Worm (Caenorhabditis elegans) whole organism, L2 larva: Measurements from ENCODE around the gene cln-3.1.

ENCODE experiments used
- C34F6.9 ChIP-seq: fragments of 150-350 bp; optimal IDR thresholded peaks from 2 replicates; lab custom pipeline; 2014; ENCODE audit warnings: missing biosample characterization, missing genetic modification characterization
- F13H6.1 ChIP-seq: sonication (generic microtip); optimal IDR thresholded peaks from 2 replicates; lab custom pipeline; 2016; ENCODE audit warnings: missing genetic modification characterization, missing compliant biosample characterization
- R02D3.7 ChIP-seq: fragments of 150-350 bp; optimal IDR thresholded peaks from 2 replicates; lab custom pipeline; 2014; ENCODE audit warnings: missing biosample characterization, missing genetic modification characterization
- Y55F3AM.14 ChIP-seq: fragments of 200-800 bp; sonication (Bioruptor generic); optimal IDR thresholded peaks from 2 replicates; lab custom pipeline; 2018; ENCODE audit warnings: mild to moderate bottlenecking, missing genetic modification characterization, missing compliant biosample characterization
- ZK546.5 ChIP-seq: sonication (generic microtip); optimal IDR thresholded peaks from 2 replicates; lab custom pipeline; 2017; ENCODE audit warnings: missing biosample characterization, missing genetic modification characterization
- alr-1 ChIP-seq: fragments of 150-350 bp; optimal IDR thresholded peaks from 2 replicates; lab custom pipeline; 2014; ENCODE audit warnings: missing biosample characterization, missing genetic modification characterization
- aly-2 ChIP-seq: fragments of 150-350 bp; optimal IDR thresholded peaks from 2 replicates; lab custom pipeline; 2014; ENCODE audit warnings: missing biosample characterization, missing genetic modification characterization
- ama-1 ChIP-seq: fragments of 150-350 bp; optimal IDR thresholded peaks from 2 replicates; lab custom pipeline; 2018; ENCODE audit warnings: inconsistent platforms
- blmp-1 ChIP-seq: sonication (generic microtip); optimal IDR thresholded peaks from 2 replicates; lab custom pipeline; 2017; ENCODE audit warnings: missing genetic modification characterization, mild to moderate bottlenecking, missing compliant biosample characterization, antibody characterized with exemption, moderate library complexity; ENCODE audit not compliant: insufficient read depth
- ceh-16 ChIP-seq: fragments of 150-350 bp; optimal IDR thresholded peaks from 2 replicates; lab custom pipeline; 2014; ENCODE audit warnings: missing biosample characterization, missing genetic modification characterization
- ceh-82 ChIP-seq: fragments of 150-350 bp; optimal IDR thresholded peaks from 2 replicates; lab custom pipeline; 2014; ENCODE audit warnings: missing biosample characterization, missing genetic modification characterization
- crh-2 ChIP-seq: sonication (generic microtip); optimal IDR thresholded peaks from 2 replicates; lab custom pipeline; 2017; ENCODE audit warnings: missing biosample characterization, missing genetic modification characterization
- dmd-4 ChIP-seq: sonication (generic microtip); optimal IDR thresholded peaks from 2 replicates; lab custom pipeline; 2017; ENCODE audit warnings: missing biosample characterization, missing genetic modification characterization
- egl-27 ChIP-seq: sonication (generic microtip); optimal IDR thresholded peaks from 3 replicates; lab custom pipeline; 2017; ENCODE audit warnings: missing biosample characterization, missing genetic modification reagents, missing genetic modification characterization
- elt-1 ChIP-seq: fragments of 150-350 bp; optimal IDR thresholded peaks from 2 replicates; lab custom pipeline; 2014; ENCODE audit warnings: missing biosample characterization, missing genetic modification characterization
- elt-3 ChIP-seq: sonication (generic microtip); optimal IDR thresholded peaks from 2 replicates; lab custom pipeline; 2017; ENCODE audit warnings: missing biosample characterization, missing genetic modification characterization
- fos-1 ChIP-seq: fragments of 150-350 bp; optimal IDR thresholded peaks from 2 replicates; lab custom pipeline; 2014; ENCODE audit warnings: missing biosample characterization, missing genetic modification characterization
- gmeb-1 ChIP-seq: fragments of 150-350 bp; optimal IDR thresholded peaks from 2 replicates; lab custom pipeline; 2014; ENCODE audit warnings: missing biosample characterization, missing genetic modification characterization
- lin-11 ChIP-seq: fragments of 150-350 bp; sonication (generic microtip); optimal IDR thresholded peaks from 2 replicates; lab custom pipeline; 2014; ENCODE audit warnings: missing biosample characterization, missing genetic modification characterization, inconsistent platforms, mixed read lengths
- lin-13 ChIP-seq: fragments of 150-350 bp; optimal IDR thresholded peaks from 2 replicates; lab custom pipeline; 2014; ENCODE audit warnings: missing biosample characterization, missing genetic modification reagents, missing genetic modification characterization
- lin-39 ChIP-seq: fragments of 150-350 bp; optimal IDR thresholded peaks from 2 replicates; lab custom pipeline; 2014; ENCODE audit warnings: missing biosample characterization, missing genetic modification reagents, missing genetic modification characterization
- lsy-2 ChIP-seq, 2 experiments: fragments of 150-350 bp in 1 of 2; sonication (generic microtip) in 1 of 2; optimal IDR thresholded peaks; 2 replicates each; lab custom pipeline; 2014 to 2017; ENCODE audit warnings: missing biosample characterization in 2 of 2, missing genetic modification characterization in 2 of 2
- mab-5 ChIP-seq: fragments of 150-350 bp; optimal IDR thresholded peaks from 2 replicates; lab custom pipeline; 2014; ENCODE audit warnings: missing biosample characterization, missing genetic modification characterization
- mbf-1 ChIP-seq: sonication (generic microtip); optimal IDR thresholded peaks from 2 replicates; lab custom pipeline; 2017; ENCODE audit warnings: missing biosample characterization, missing genetic modification characterization
- mdl-1 ChIP-seq, 2 experiments: fragments of 150-350 bp in 1 of 2; sonication (generic microtip) in 1 of 2; optimal IDR thresholded peaks; 2 replicates each; lab custom pipeline; 2017; ENCODE audit warnings: missing biosample characterization in 2 of 2, missing genetic modification characterization in 2 of 2
- nhr-10 ChIP-seq: sonication (generic microtip); optimal IDR thresholded peaks from 2 replicates; lab custom pipeline; 2017; ENCODE audit warnings: missing biosample characterization, missing genetic modification characterization
- nhr-11 ChIP-seq: fragments of 150-350 bp; optimal IDR thresholded peaks from 2 replicates; lab custom pipeline; 2014; ENCODE audit warnings: missing biosample characterization, missing genetic modification characterization
- nhr-12 ChIP-seq: fragments of 150-350 bp; optimal IDR thresholded peaks from 2 replicates; lab custom pipeline; 2014; ENCODE audit warnings: missing biosample characterization, missing genetic modification characterization
- nhr-129 ChIP-seq: fragments of 150-350 bp; optimal IDR thresholded peaks from 2 replicates; lab custom pipeline; 2014; ENCODE audit warnings: missing biosample characterization, missing genetic modification characterization
- nhr-21 ChIP-seq: fragments of 150-350 bp; optimal IDR thresholded peaks from 2 replicates; lab custom pipeline; 2014; ENCODE audit warnings: missing biosample characterization, missing genetic modification characterization
- nhr-23 ChIP-seq: fragments of 150-350 bp; optimal IDR thresholded peaks from 2 replicates; lab custom pipeline; 2014; ENCODE audit warnings: missing biosample characterization, missing genetic modification reagents, missing genetic modification characterization
- nhr-237 ChIP-seq: fragments of 150-350 bp; optimal IDR thresholded peaks from 2 replicates; lab custom pipeline; 2014; ENCODE audit warnings: missing biosample characterization, missing genetic modification characterization
- nhr-25 ChIP-seq: fragments of 150-350 bp; sonication (generic microtip); optimal IDR thresholded peaks from 3 replicates; lab custom pipeline; 2014; ENCODE audit warnings: missing biosample characterization, missing genetic modification characterization
- nhr-6 ChIP-seq: fragments of 150-350 bp; optimal IDR thresholded peaks from 2 replicates; lab custom pipeline; 2014; ENCODE audit warnings: missing biosample characterization, missing genetic modification characterization
- nhr-77 ChIP-seq: fragments of 150-350 bp; optimal IDR thresholded peaks from 2 replicates; lab custom pipeline; 2014; ENCODE audit warnings: missing biosample characterization, missing genetic modification characterization
- peb-1 ChIP-seq: fragments of 150-350 bp; optimal IDR thresholded peaks from 2 replicates; lab custom pipeline; 2014; ENCODE audit warnings: missing biosample characterization, missing genetic modification characterization
- sem-4 ChIP-seq: fragments of 150-350 bp; optimal IDR thresholded peaks from 2 replicates; lab custom pipeline; 2014; ENCODE audit warnings: missing biosample characterization, missing genetic modification reagents, missing genetic modification characterization
- skn-1 ChIP-seq: sonication (generic microtip); optimal IDR thresholded peaks from 2 replicates; lab custom pipeline; 2017; ENCODE audit warnings: missing biosample characterization, missing genetic modification characterization
- sma-3 ChIP-seq: sonication (generic microtip); optimal IDR thresholded peaks from 2 replicates; lab custom pipeline; 2016; ENCODE audit warnings: missing genetic modification reagents, missing genetic modification characterization, missing compliant biosample characterization
- sma-9 ChIP-seq, 2 experiments: fragments of 150-350 bp in 1 of 2; sonication (generic microtip) in 1 of 2; optimal IDR thresholded peaks; 2 replicates each; lab custom pipeline; 2014 to 2016; ENCODE audit warnings: missing genetic modification characterization in 2 of 2, mild to moderate bottlenecking in 1 of 2, missing biosample characterization in 1 of 2, missing compliant biosample characterization in 1 of 2, missing genetic modification reagents in 1 of 2, moderate library complexity in 1 of 2
- snpc-4 ChIP-seq: fragments of 150-350 bp; optimal IDR thresholded peaks from 2 replicates; lab custom pipeline; 2014; ENCODE audit warnings: missing biosample characterization, missing genetic modification characterization
- unc-39 ChIP-seq: fragments of 150-350 bp; optimal IDR thresholded peaks from 2 replicates; lab custom pipeline; 2014; ENCODE audit warnings: missing biosample characterization, missing genetic modification characterization
- unc-55 ChIP-seq: fragments of 150-350 bp; sonication (generic microtip); optimal IDR thresholded peaks from 3 replicates; lab custom pipeline; 2014; ENCODE audit warnings: missing biosample characterization, missing genetic modification reagents, missing genetic modification characterization
- unc-62 ChIP-seq: fragments of 150-350 bp; optimal IDR thresholded peaks from 2 replicates; lab custom pipeline; 2014; ENCODE audit warnings: missing biosample characterization, missing genetic modification reagents, missing genetic modification characterization
- zag-1 ChIP-seq: fragments of 150-350 bp; optimal IDR thresholded peaks from 2 replicates; lab custom pipeline; 2014; ENCODE audit warnings: missing biosample characterization, missing genetic modification characterization
- ztf-1 ChIP-seq: fragments of 200-800 bp; sonication (Bioruptor generic); conservative IDR thresholded peaks from 2 replicates; pipeline ENCODE4 v1.3.6; 2022; ENCODE audit warnings: missing genetic modification characterization, missing compliant biosample characterization
- ztf-11 ChIP-seq: sonication (generic microtip); optimal IDR thresholded peaks from 2 replicates; lab custom pipeline; 2017; ENCODE audit warnings: missing biosample characterization, missing genetic modification characterization
- ztf-4 ChIP-seq: fragments of 150-350 bp; optimal IDR thresholded peaks from 2 replicates; lab custom pipeline; 2014; ENCODE audit warnings: missing biosample characterization, missing genetic modification characterization

cln-3.1 gene

ce11 chrV:11234350-11234749 lies 31.1 kb downstream of the cln-3.1 start, which contains the start of gene T19B10.5:
T19B10.5 (plus strand) TSS chrV:11234650.
- TF ChIP-seq dmd-4 (tag; lab: Kevin White, UChicago) (no peak), Y55F3AM.14 (no peak), peb-1 (tag; lab: Kevin White, UChicago) (no peak), nhr-12 (tag; lab: Kevin White, UChicago) (no peak), mdl-1 (tag; optimal IDR thresholded peaks at IDR 0.05; lab: Kevin White, UChicago) (no peak), R02D3.7 (tag; lab: Kevin White, UChicago) (no peak)

ce11 chrV:11231177-11231576 lies 34.3 kb downstream of the cln-3.1 start:
- no peak for TF ChIP-seq mdl-1 (tag; optimal IDR thresholded peaks at IDR 0.05; lab: Kevin White, UChicago)
- peak; percentile 53 for TF ChIP-seq blmp-1 (tag; lab: Kevin White, UChicago)
- TF ChIP-seq, all 48 proteins: peak for 1

ce11 chrV:11228653-11229173 lies 36.7 kb downstream of the cln-3.1 start, which contains the start of gene pqn-70:
pqn-70 (minus strand) TSS chrV:11228703.
- TF ChIP-seq snpc-4 (tag; lab: Kevin White, UChicago) (peak; percentile 71), nhr-12 (tag; lab: Kevin White, UChicago) (peak; percentile 9), unc-39 (tag; lab: Kevin White, UChicago) (no peak), ceh-16 (tag; lab: Kevin White, UChicago) (no peak), ztf-4 (tag; lab: Kevin White, UChicago) (peak; percentile 59), mdl-1 (tag; optimal IDR thresholded peaks at IDR 0.05; lab: Kevin White, UChicago) (peak in 1 of 2 experiments; percentile 23), egl-27 (tag; lab: Kevin White, UChicago) (peak; percentile 45), unc-55 (peak; percentile 91), fos-1 (tag; lab: Kevin White, UChicago) (peak; percentile 55), ama-1 (lab: Kevin White, UChicago) (peak; percentile 37), lsy-2 (tag; optimal IDR thresholded peaks at IDR 0.05; lab: Kevin White, UChicago) (peak; percentile 67 to 92), peb-1 (tag; lab: Kevin White, UChicago) (no peak), nhr-6 (tag; lab: Kevin White, UChicago) (peak; percentile 40), nhr-21 (tag; lab: Kevin White, UChicago) (peak; percentile 85), nhr-237 (tag; lab: Kevin White, UChicago) (no peak), sma-3 (GFP tag; lab: Kevin White, UChicago) (peak; percentile 86), unc-62 (GFP tag; lab: Kevin White, UChicago) (no peak), sem-4 (peak; percentile 83), ztf-11 (tag; lab: Kevin White, UChicago) (no peak), elt-3 (tag; lab: Kevin White, UChicago) (no peak), gmeb-1 (peak; percentile 78), lin-11 (tag; lab: Kevin White, UChicago) (peak; percentile 91), zag-1 (tag; lab: Kevin White, UChicago) (peak; percentile 57), nhr-129 (tag; lab: Kevin White, UChicago) (peak; percentile 81), blmp-1 (tag; lab: Kevin White, UChicago) (peak; percentile 77), elt-1 (tag; lab: Kevin White, UChicago) (no peak), alr-1 (no peak), mbf-1 (no peak), lin-13 (GFP tag; lab: Kevin White, UChicago) (peak; percentile 83), nhr-11 (tag; lab: Kevin White, UChicago) (no peak), ZK546.5 (no peak), nhr-77 (tag; lab: Kevin White, UChicago) (no peak), aly-2 (no peak), Y55F3AM.14 (peak; percentile 29), R02D3.7 (tag; lab: Kevin White, UChicago) (no peak), dmd-4 (tag; lab: Kevin White, UChicago) (no peak), ztf-1 (GFP tag; lab: Robert Waterston, UW) (no peak), nhr-23 (tag; lab: Kevin White, UChicago) (no peak), F13H6.1 (peak; percentile 84), crh-2 (tag; lab: Kevin White, UChicago) (peak; percentile 89), sma-9 (GFP tag; optimal IDR thresholded peaks at IDR 0.05; lab: Kevin White, UChicago) (peak; percentile 87), sma-9 (tag; optimal IDR thresholded peaks at IDR 0.05; lab: Kevin White, UChicago) (no peak), skn-1 (tag; lab: Kevin White, UChicago) (no peak), lin-39 (tag; lab: Kevin White, UChicago) (no peak), nhr-25 (tag; lab: Kevin White, UChicago) (peak; percentile 82), ceh-82 (peak; percentile 78), nhr-10 (tag; lab: Kevin White, UChicago) (no peak), C34F6.9 (tag; lab: Kevin White, UChicago) (peak; percentile 92), mab-5 (tag; lab: Kevin White, UChicago) (peak; percentile 71)
